Fruit fly (Drosophila melanogaster) whole organism, embryonic: ENCODE data around the gene CG7557.

ENCODE experiments used
- Ada2b ChIP-seq: fragments of 200-800 bp; sonication (Bioruptor generic); IDR thresholded peaks from 2 replicates; pipeline ENCODE4 v1.3.6; 2022; ENCODE audit warnings: missing biosample characterization, missing genetic modification characterization
- B-H1 ChIP-seq: fragments of 200-800 bp; sonication (Bioruptor generic); IDR thresholded peaks from 3 replicates; pipeline ENCODE4 v1.3.6; 2022; ENCODE audit warnings: missing biosample characterization, missing genetic modification characterization
- CG11085 ChIP-seq: fragments of 200-800 bp; sonication (Bioruptor generic); IDR thresholded peaks from 2 replicates; pipeline ENCODE4 v1.3.6; 2022; ENCODE audit warnings: missing biosample characterization, missing genetic modification characterization
- CG12219 ChIP-seq: fragments of 200-800 bp; sonication (Bioruptor generic); optimal IDR thresholded peaks from 3 replicates; lab custom pipeline; 2018; ENCODE audit warnings: missing biosample characterization, mild to moderate bottlenecking, missing genetic modification characterization
- CG14014 ChIP-seq: fragments of 200-800 bp; sonication (Bioruptor generic); IDR thresholded peaks from 2 replicates; pipeline ENCODE4 v1.3.6; 2022; ENCODE audit warnings: missing biosample characterization, missing genetic modification characterization
- CG14965 ChIP-seq: fragments of 200-800 bp; sonication (Bioruptor generic); optimal IDR thresholded peaks from 2 replicates; lab custom pipeline; 2016; ENCODE audit warnings: missing biosample characterization, missing genetic modification characterization, borderline replicate concordance
- CG15011 ChIP-seq: fragments of 200-800 bp; sonication (Bioruptor generic); optimal IDR thresholded peaks from 3 replicates; lab custom pipeline; 2018; ENCODE audit warnings: missing biosample characterization, mild to moderate bottlenecking, missing genetic modification characterization
- CG15514 ChIP-seq: fragments of 200-800 bp; sonication (Bioruptor generic); optimal IDR thresholded peaks from 3 replicates; lab custom pipeline; 2017; ENCODE audit warnings: missing biosample characterization, missing genetic modification characterization, mild to moderate bottlenecking, moderate library complexity, missing genetic modification reagents
- CG17186 ChIP-seq: fragments of 200-800 bp; sonication (Bioruptor generic); optimal IDR thresholded peaks from 3 replicates; lab custom pipeline; 2017; ENCODE audit warnings: missing biosample characterization, missing genetic modification reagents, missing genetic modification characterization
- CG18011 ChIP-seq: fragments of 200-800 bp; sonication (Bioruptor generic); optimal IDR thresholded peaks from 2 replicates; lab custom pipeline; 2017; ENCODE audit warnings: missing biosample characterization, missing genetic modification characterization, mild to moderate bottlenecking, moderate library complexity, missing genotype
- CG2199 ChIP-seq: fragments of 200-800 bp; sonication (Bioruptor generic); IDR thresholded peaks from 3 replicates; pipeline ENCODE4 v1.3.6; 2022; ENCODE audit warnings: missing biosample characterization, missing genetic modification characterization
- CG2875 ChIP-seq: fragments of 200-800 bp; sonication (Bioruptor generic); optimal IDR thresholded peaks from 2 replicates; lab custom pipeline; 2017; ENCODE audit warnings: missing biosample characterization, mild to moderate bottlenecking, missing genetic modification characterization, missing genetic modification reagents
- CG3838 ChIP-seq: fragments of 200-800 bp; sonication (Bioruptor generic); optimal IDR thresholded peaks from 3 replicates; lab custom pipeline; 2016; ENCODE audit warnings: missing biosample characterization, missing genetic modification characterization
- CG3995 ChIP-seq: fragments of 200-800 bp; sonication (Bioruptor generic); optimal IDR thresholded peaks from 3 replicates; lab custom pipeline; 2016; ENCODE audit warnings: missing biosample characterization, missing genetic modification characterization
- CG4707 ChIP-seq: fragments of 200-800 bp; sonication (Bioruptor generic); optimal IDR thresholded peaks from 2 replicates; lab custom pipeline; 2018; ENCODE audit warnings: missing biosample characterization, mild to moderate bottlenecking, missing genetic modification characterization, moderate library complexity
- CG6689 ChIP-seq: fragments of 200-800 bp; sonication (Bioruptor generic); IDR thresholded peaks from 2 replicates; pipeline ENCODE4 v1.3.6; 2022; ENCODE audit warnings: missing biosample characterization, missing genetic modification characterization
- CG6765 ChIP-seq: fragments of 200-800 bp; sonication (Bioruptor generic); optimal IDR thresholded peaks from 3 replicates; lab custom pipeline; 2017; ENCODE audit warnings: missing biosample characterization, mild to moderate bottlenecking, missing genetic modification characterization
- CG6791 ChIP-seq: fragments of 200-800 bp; sonication (Bioruptor generic); IDR thresholded peaks from 3 replicates; pipeline ENCODE4 v1.3.6; 2022; ENCODE audit warnings: missing biosample characterization, missing genetic modification characterization; ENCODE audit not compliant: partially characterized antibody
- CG7786 ChIP-seq: fragments of 200-800 bp; sonication (Bioruptor generic); optimal IDR thresholded peaks from 2 replicates; lab custom pipeline; 2016; ENCODE audit warnings: missing biosample characterization, missing genetic modification characterization
- CG7839 ChIP-seq: fragments of 200-800 bp; sonication (Bioruptor generic); optimal IDR thresholded peaks from 3 replicates; lab custom pipeline; 2018; ENCODE audit warnings: missing biosample characterization, mild to moderate bottlenecking, missing genetic modification characterization, moderate library complexity
- CG7928 ChIP-seq: fragments of 200-800 bp; sonication (Bioruptor generic); optimal IDR thresholded peaks from 2 replicates; lab custom pipeline; 2017; ENCODE audit warnings: missing biosample characterization, mild to moderate bottlenecking, missing genetic modification characterization
- CG8924 ChIP-seq: fragments of 200-800 bp; optimal IDR thresholded peaks from 3 replicates; lab custom pipeline; 2019; ENCODE audit warnings: missing biosample characterization, mild to moderate bottlenecking, missing genetic modification characterization, moderate library complexity
- CG9932 ChIP-seq: fragments of 200-800 bp; sonication (Bioruptor generic); IDR thresholded peaks from 2 replicates; pipeline ENCODE4 v1.3.6; 2022; ENCODE audit warnings: missing biosample characterization, missing genetic modification characterization
- Dip2 ChIP-seq: fragments of 200-800 bp; sonication (Bioruptor generic); IDR thresholded peaks from 2 replicates; pipeline ENCODE4 v1.3.6; 2022; ENCODE audit warnings: missing biosample characterization, missing genetic modification characterization
- Elba2 ChIP-seq: fragments of 200-800 bp; sonication (Bioruptor generic); optimal IDR thresholded peaks from 3 replicates; lab custom pipeline; 2016; ENCODE audit warnings: missing biosample characterization, missing genetic modification characterization
- HmgD ChIP-seq: fragments of 200-800 bp; sonication (Bioruptor generic); optimal IDR thresholded peaks from 3 replicates; lab custom pipeline; 2016; ENCODE audit warnings: missing biosample characterization, missing genetic modification characterization
- Hr3 ChIP-seq: fragments of 200-800 bp; sonication (Bioruptor generic); optimal IDR thresholded peaks from 3 replicates; lab custom pipeline; 2016; ENCODE audit warnings: missing biosample characterization, missing genetic modification characterization
- MTF-1 ChIP-seq: fragments of 200-800 bp; sonication (Bioruptor generic); optimal IDR thresholded peaks from 2 replicates; lab custom pipeline; 2018; ENCODE audit warnings: missing biosample characterization, mild to moderate bottlenecking, missing genetic modification characterization, borderline replicate concordance
- NC2β ChIP-seq: fragments of 200-800 bp; sonication (Bioruptor generic); optimal IDR thresholded peaks from 2 replicates; lab custom pipeline; 2016; ENCODE audit warnings: missing biosample characterization, missing genetic modification characterization
- Scr ChIP-seq: fragments of 200-800 bp; sonication (Bioruptor generic); IDR thresholded peaks from 2 replicates; pipeline ENCODE4 v1.3.6; 2022; ENCODE audit warnings: missing biosample characterization, missing genetic modification characterization; ENCODE audit not compliant: partially characterized antibody
- Sin3A ChIP-seq: fragments of >200 bp; optimal IDR thresholded peaks from 2 replicates; lab custom pipeline; 2018
- Six4 ChIP-seq: fragments of 200-800 bp; sonication (Bioruptor generic); optimal IDR thresholded peaks from 2 replicates; lab custom pipeline; 2016; ENCODE audit warnings: missing biosample characterization, missing genetic modification characterization
- Usf ChIP-seq: fragments of 200-800 bp; sonication (Bioruptor generic); optimal IDR thresholded peaks from 2 replicates; lab custom pipeline; 2017; ENCODE audit warnings: missing genotype, missing biosample characterization, missing genetic modification characterization
- ab ChIP-seq: fragments of 200-800 bp; sonication (Bioruptor generic); optimal IDR thresholded peaks from 2 replicates; lab custom pipeline; 2016; ENCODE audit warnings: missing biosample characterization, missing genetic modification characterization
- al ChIP-seq: fragments of 200-800 bp; sonication (Bioruptor generic); IDR thresholded peaks from 2 replicates; pipeline ENCODE4 v1.3.6; 2022; ENCODE audit warnings: missing biosample characterization, missing genetic modification characterization
- dysf ChIP-seq: fragments of 200-800 bp; sonication (Bioruptor generic); IDR thresholded peaks from 3 replicates; pipeline ENCODE4 v1.3.6; 2022; ENCODE audit warnings: missing biosample characterization, missing genetic modification characterization
- eve ChIP-seq, 2 experiments: fragments of >200 bp; optimal IDR thresholded peaks; 2 replicates each; lab custom pipeline; 2017; ENCODE audit warnings: missing biosample characterization in 2 of 2, missing genetic modification characterization in 2 of 2
- gce ChIP-seq: fragments of 200-800 bp; sonication (Bioruptor generic); IDR thresholded peaks from 3 replicates; pipeline ENCODE4 v1.3.6; 2022; ENCODE audit warnings: missing biosample characterization, missing genetic modification characterization
- ind ChIP-seq: fragments of 200-800 bp; sonication (Bioruptor generic); optimal IDR thresholded peaks from 3 replicates; lab custom pipeline; 2016; ENCODE audit warnings: missing biosample characterization, missing genetic modification characterization
- kay ChIP-seq: fragments of 200-800 bp; sonication (Bioruptor generic); optimal IDR thresholded peaks from 2 replicates; lab custom pipeline; 2016; ENCODE audit warnings: missing biosample characterization, missing genetic modification characterization
- lmd ChIP-seq: fragments of 200-800 bp; sonication (Bioruptor generic); IDR thresholded peaks from 2 replicates; pipeline ENCODE4 v1.3.6; 2022; ENCODE audit warnings: missing biosample characterization, missing genetic modification characterization
- luna ChIP-seq: fragments of 200-800 bp; sonication (Bioruptor generic); optimal IDR thresholded peaks from 2 replicates; lab custom pipeline; 2016; ENCODE audit warnings: missing biosample characterization, missing genetic modification characterization
- pho ChIP-seq: fragments of 200-800 bp; sonication (Bioruptor generic); optimal IDR thresholded peaks from 2 replicates; lab custom pipeline; 2016; ENCODE audit warnings: missing biosample characterization, missing genetic modification characterization
- pnt ChIP-seq: fragments of 200-800 bp; sonication (Bioruptor generic); optimal IDR thresholded peaks from 3 replicates; lab custom pipeline; 2016; ENCODE audit warnings: missing biosample characterization, missing genetic modification characterization
- repo ChIP-seq: fragments of 200-800 bp; sonication (Bioruptor generic); optimal IDR thresholded peaks from 2 replicates; lab custom pipeline; 2016; ENCODE audit warnings: missing biosample characterization, missing genetic modification characterization
- so ChIP-seq: fragments of 200-800 bp; sonication (Bioruptor generic); IDR thresholded peaks from 3 replicates; pipeline ENCODE4 v1.3.6; 2022; ENCODE audit warnings: missing biosample characterization, missing genetic modification characterization
- sob ChIP-seq: fragments of 200-800 bp; sonication (Bioruptor generic); IDR thresholded peaks from 2 replicates; pipeline ENCODE4 v1.3.6; 2022; ENCODE audit warnings: missing biosample characterization, missing genetic modification characterization
- sug ChIP-seq: fragments of 200-800 bp; optimal IDR thresholded peaks from 2 replicates; lab custom pipeline; 2019; ENCODE audit warnings: missing biosample characterization, mild to moderate bottlenecking, missing genetic modification characterization, moderate library complexity
- zfh1 ChIP-seq: fragments of 200-800 bp; sonication (Bioruptor generic); IDR thresholded peaks from 3 replicates; pipeline ENCODE4 v1.3.6; 2022; ENCODE audit warnings: missing biosample characterization, missing genetic modification characterization

CG7557 gene

dm6 chr3L:11405362-11406254, 39.4 kb upstream of the CG7557 start (continued):
- TF ChIP-seq CG15011 (GFP tag; lab: Kevin White, UChicago) (peak; percentile 85), Scr (GFP tag; lab: Robert Waterston, UW) (0 out of 2 replicates have a peak, but pooled peaks have one; percentile 18), CG14965 (GFP tag; lab: Kevin White, UChicago) (peak; percentile 62), kay (GFP tag; lab: Kevin White, UChicago) (peak; percentile 86), Usf (GFP tag; lab: Kevin White, UChicago) (peak; percentile 86), CG7786 (GFP tag; lab: Kevin White, UChicago) (peak; percentile 89), Sin3A (lab: Kevin White, UChicago) (no peak), Ada2b (peak; percentile 96), NC2β (GFP tag; lab: Kevin White, UChicago) (peak; percentile 97), eve (GFP tag; optimal IDR thresholded peaks at IDR 0.05; lab: Kevin White, UChicago) (peak in 1 of 2 experiments; percentile 99), CG7839 (peak; percentile 96), Dip2 (GFP tag; lab: Robert Waterston, UW) (peak; percentile 60; the same call in 1 of the 2 replicates), repo (GFP tag; lab: Kevin White, UChicago) (peak; percentile 35), CG8924 (tag; lab: Kevin White, UChicago) (peak; percentile 95), CG6791 (GFP tag; lab: Robert Waterston, UW) (peak; percentile 63; the same call in 1 of the 3 replicates), CG17186 (peak; percentile 78), Hr3 (peak; percentile 92), ab (GFP tag; lab: Kevin White, UChicago) (peak; percentile 73), CG14014 (GFP tag; lab: Robert Waterston, UW) (peak; percentile 96), MTF-1 (GFP tag; lab: Kevin White, UChicago) (peak; percentile 85), so (peak; percentile 97), CG2875 (peak; percentile 94), CG3838 (GFP tag; lab: Kevin White, UChicago) (peak; percentile 91), CG3995 (GFP tag; lab: Kevin White, UChicago) (peak; percentile 50), CG4707 (GFP tag; lab: Kevin White, UChicago) (peak; percentile 94), CG6689 (GFP tag; lab: Robert Waterston, UW) (peak; percentile 95), CG12219 (GFP tag; lab: Kevin White, UChicago) (peak; percentile 96), HmgD (GFP tag; lab: Kevin White, UChicago) (peak; percentile 65), ind (peak; percentile 93), CG15514 (peak; percentile 59), luna (no peak), al (GFP tag; lab: Robert Waterston, UW) (peak; percentile 68), lmd (peak; percentile 93), B-H1 (GFP tag; lab: Robert Waterston, UW) (peak; percentile 93), gce (GFP tag; lab: Robert Waterston, UW) (peak; percentile 97), pnt (peak; percentile 90), pho (peak; percentile 90), zfh1 (GFP tag; lab: Robert Waterston, UW) (peak; percentile 98), CG11085 (GFP tag; lab: Robert Waterston, UW) (peak; percentile 90), sob (GFP tag; lab: Robert Waterston, UW) (peak; percentile 94), CG7928 (peak; percentile 26), Elba2 (GFP tag; lab: Kevin White, UChicago) (peak; percentile 69), dysf (GFP tag; lab: Robert Waterston, UW) (peak; percentile 95), sug (tag; lab: Kevin White, UChicago) (peak; percentile 79), Six4 (peak; percentile 95), CG6765 (GFP tag; lab: Kevin White, UChicago) (peak; percentile 78), CG9932 (GFP tag; lab: Robert Waterston, UW) (peak; percentile 90), CG2199 (GFP tag; lab: Robert Waterston, UW) (peak; percentile 97; the same call in 2 of the 3 replicates), CG18011 (peak; percentile 79)
